Worm (Caenorhabditis elegans) whole organism, L4/young adult: Measurements from ENCODE around the gene nhr-159.

Experiments used
- W03F9.2 ChIP-seq: fragments of 150-350 bp; optimal IDR thresholded peaks from 2 replicates; lab custom pipeline; 2014; ENCODE audit warnings: missing biosample characterization, missing genetic modification characterization
- dao-5 ChIP-seq: sonication (generic microtip); optimal IDR thresholded peaks from 2 replicates; lab custom pipeline; 2016; ENCODE audit warnings: missing genotype, missing genetic modification characterization, moderate library complexity, missing compliant biosample characterization
- him-1 ChIP-seq: sonication (generic microtip); optimal IDR thresholded peaks from 2 replicates; lab custom pipeline; 2016; ENCODE audit warnings: missing genotype, missing genetic modification reagents, missing genetic modification characterization, missing compliant biosample characterization

DNA sequence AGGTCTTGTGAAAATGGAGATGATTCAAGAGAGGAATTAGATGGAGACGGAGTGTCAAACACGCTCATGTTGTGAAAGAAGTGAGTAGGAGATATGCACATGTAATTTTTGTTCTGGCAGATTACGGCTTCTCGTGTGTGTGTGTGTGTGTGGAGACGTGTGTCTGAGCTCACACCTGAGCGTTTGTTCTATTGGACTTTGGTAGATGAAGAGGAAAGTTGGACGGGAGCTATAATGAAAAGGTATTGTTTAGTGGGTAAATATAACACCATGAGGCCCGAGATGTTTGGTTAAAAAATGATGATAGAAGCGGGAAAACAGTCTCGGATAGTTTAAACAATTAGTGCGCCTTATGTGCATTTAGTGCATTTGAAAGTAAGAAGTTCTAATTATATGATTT lies 9.2 kb downstream of the nhr-159 start, which contains the start of gene nhr-157:
- TF ChIP-seq him-1 (tag; lab: Kevin White, UChicago) (no peak), dao-5 (no peak), W03F9.2 (tag; lab: Kevin White, UChicago) (no peak)
